Fruit fly (Drosophila melanogaster): ENCODE measurements around the gene CG4849.
A peak's percentile ranks its signal among the peaks of the same experiment; 100 is the strongest.

Gene CG4849

dm6 chr3R:27947682-27948245 is 15.5 kb upstream of the CG4849 start, which contains the start of gene mfrn:
Gene mfrn (minus strand): TSS chr3R:27948021.
- TF ChIP-seq rgr (GFP tag; optimal IDR thresholded peaks at IDR 0.05) (no peak), Vsx2 (GFP tag; optimal IDR thresholded peaks at IDR 0.05; ENCODE audit: partially characterized antibody) (no peak), Rel (GFP tag; optimal IDR thresholded peaks at IDR 0.05) (no peak), Rel (tag; optimal IDR thresholded peaks at IDR 0.05) (peak; percentile 7), Mio (GFP tag; optimal IDR thresholded peaks at IDR 0.05) (no peak), usp (GFP tag; optimal IDR thresholded peaks at IDR 0.05) (no peak), CG9705 (GFP tag; optimal IDR thresholded peaks at IDR 0.05) (no peak), lola (GFP tag; optimal IDR thresholded peaks at IDR 0.05) (no peak), Myc (optimal IDR thresholded peaks at IDR 0.05) (peak; percentile 22)

- TF ChIP-seq dsf (GFP tag; optimal IDR thresholded peaks at IDR 0.05; ENCODE audit: borderline replicate concordance) (no peak), CG9705 (GFP tag; optimal IDR thresholded peaks at IDR 0.05) (peak; percentile 45), Sp1 (GFP tag; optimal IDR thresholded peaks at IDR 0.05) (peak; percentile 69), usp (GFP tag; optimal IDR thresholded peaks at IDR 0.05) (no peak), brk (GFP tag; optimal IDR thresholded peaks at IDR 0.05) (no peak), CrebA (GFP tag; optimal IDR thresholded peaks at IDR 0.05; ENCODE audit: borderline replicate concordance) (no peak), psq (GFP tag; optimal IDR thresholded peaks at IDR 0.05) (peak; percentile 27), Rel (GFP tag; optimal IDR thresholded peaks at IDR 0.05) (no peak), Rel (tag; optimal IDR thresholded peaks at IDR 0.05) (peak; percentile 34), dl (GFP tag; optimal IDR thresholded peaks at IDR 0.05; ENCODE audit: insufficient read depth in 1 of 2, partially characterized antibody in 2 of 2) (no peak), sage (GFP tag; optimal IDR thresholded peaks at IDR 0.05) (no peak), pan (optimal IDR thresholded peaks at IDR 0.05) (no peak), Dif (GFP tag; optimal IDR thresholded peaks at IDR 0.05; ENCODE audit: partially characterized antibody) (peak; percentile 38), CG32264 (GFP tag; optimal IDR thresholded peaks at IDR 0.05) (no peak), HLH106 (tag; optimal IDR thresholded peaks at IDR 0.05) (peak; percentile 74), Hr83 (GFP tag; optimal IDR thresholded peaks at IDR 0.05; ENCODE audit: poor library complexity, severe bottlenecking) (peak; percentile 41), ey (GFP tag; optimal IDR thresholded peaks at IDR 0.05) (peak; percentile 44), OdsH (GFP tag; optimal IDR thresholded peaks at IDR 0.05) (peak; percentile 39)
Measured at dm6 chr3R:27948421-27948906, 14.8 kb upstream of the CG4849 start, which contains the start of gene Gp93. Gene Gp93 (plus strand): TSS chr3R:27948711.

dm6 chr3R:27953890-27954289 is 9.3 kb upstream of the CG4849 start, which contains the start of gene CG4951:
Gene CG4951 (minus strand): TSS chr3R:27954112.
- no peak for TF ChIP-seq usp (GFP tag; optimal IDR thresholded peaks at IDR 0.05)
- TF ChIP-seq tai (GFP tag; optimal IDR thresholded peaks at IDR 0.05): no peak
- no peak for TF ChIP-seq CG9705 (GFP tag; optimal IDR thresholded peaks at IDR 0.05)
- TF ChIP-seq br (GFP tag; optimal IDR thresholded peaks at IDR 0.05): no peak

dm6 chr3R:27954533-27954932 is 8.7 kb upstream of the CG4849 start, which contains the start of gene Nep7:
Gene Nep7 (plus strand): TSS chr3R:27954917.
- no peak for TF ChIP-seq Rel (GFP tag; optimal IDR thresholded peaks at IDR 0.05)
- TF ChIP-seq Rel (tag; optimal IDR thresholded peaks at IDR 0.05): peak; percentile 82
- peak; percentile 10 for TF ChIP-seq HLH106 (tag; optimal IDR thresholded peaks at IDR 0.05)
- TF ChIP-seq jim (GFP tag; optimal IDR thresholded peaks at IDR 0.05): no peak
- no peak for TF ChIP-seq pan (optimal IDR thresholded peaks at IDR 0.05)

- TF ChIP-seq h (GFP tag; optimal IDR thresholded peaks at IDR 0.05) (no peak), woc (GFP tag; optimal IDR thresholded peaks at IDR 0.05) (no peak), usp (GFP tag; optimal IDR thresholded peaks at IDR 0.05) (no peak), OdsH (GFP tag; optimal IDR thresholded peaks at IDR 0.05) (no peak), Hnf4 (GFP tag; optimal IDR thresholded peaks at IDR 0.05) (no peak), pan (optimal IDR thresholded peaks at IDR 0.05) (no peak), GATAd (GFP tag; optimal IDR thresholded peaks at IDR 0.05) (no peak), N (GFP tag; optimal IDR thresholded peaks at IDR 0.05) (no peak), rgr (GFP tag; optimal IDR thresholded peaks at IDR 0.05) (no peak), dmrt93B (GFP tag; optimal IDR thresholded peaks at IDR 0.05) (no peak), Sp1 (GFP tag; optimal IDR thresholded peaks at IDR 0.05) (no peak), dsf (GFP tag; optimal IDR thresholded peaks at IDR 0.05; ENCODE audit: borderline replicate concordance) (no peak), Rel (GFP tag; optimal IDR thresholded peaks at IDR 0.05) (no peak), Rel (tag; optimal IDR thresholded peaks at IDR 0.05) (no peak), Abd-B (GFP tag; optimal IDR thresholded peaks at IDR 0.05) (no peak), Mio (GFP tag; optimal IDR thresholded peaks at IDR 0.05) (no peak), ey (GFP tag; optimal IDR thresholded peaks at IDR 0.05) (no peak), fru (GFP tag; optimal IDR thresholded peaks at IDR 0.05) (no peak), dl (GFP tag; optimal IDR thresholded peaks at IDR 0.05; ENCODE audit: insufficient read depth in 1 of 2, partially characterized antibody in 2 of 2) (no peak)
Measured at dm6 chr3R:27957967-27958366, 5.2 kb upstream of the CG4849 start.
